Fruit fly (Drosophila melanogaster): ENCODE measurements around the gene sdk.
"Not testable (repeated sequence)": the region's sequence is repeated elsewhere in the genome, so short reads cannot be mapped to it uniquely, and the experiment has no call there.

Gene sdk

DNA sequence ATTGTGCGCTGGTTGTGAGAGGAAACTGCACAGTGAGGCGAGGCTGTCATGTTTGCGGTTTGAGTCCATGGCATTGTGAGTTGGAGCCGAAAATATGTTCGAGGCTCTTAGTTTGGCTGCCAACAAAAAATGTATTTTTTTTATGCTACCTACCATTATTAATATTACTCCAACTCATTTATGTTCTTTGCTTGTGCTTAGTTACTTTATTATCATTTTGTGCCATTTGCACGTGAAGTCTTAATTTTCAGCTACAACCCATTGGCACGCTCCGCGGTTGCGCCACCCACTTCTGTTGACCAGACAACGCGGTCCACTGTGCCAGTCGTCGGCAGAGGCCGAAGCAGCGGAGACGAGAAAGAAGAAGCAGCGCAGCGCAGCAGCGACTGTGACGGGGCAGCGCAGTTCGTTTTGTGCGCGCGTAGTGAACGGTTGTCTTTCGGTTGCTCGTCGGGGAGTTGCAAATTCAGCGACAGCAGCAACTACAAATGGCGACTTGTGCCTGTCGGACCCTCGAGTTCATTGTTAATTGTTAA lies at the start of gene sdk:
Gene sdk (plus strand): TSS at position 398 of the 536 bp plus-strand sequence.
- TF ChIP-seq CG5204 (GFP tag; optimal IDR thresholded peaks at IDR 0.05) (peak; percentile 73), toe (GFP tag; optimal IDR thresholded peaks at IDR 0.05) (peak; percentile 61), CG14711 (tag; optimal IDR thresholded peaks at IDR 0.05) (peak; percentile 56), cnc (optimal IDR thresholded peaks at IDR 0.05) (no peak), Mnt (GFP tag; optimal IDR thresholded peaks at IDR 0.05) (peak; percentile 78), CG11617 (GFP tag; optimal IDR thresholded peaks at IDR 0.05) (peak; percentile 82), Crg-1 (GFP tag; optimal IDR thresholded peaks at IDR 0.05) (peak; percentile 71), ovo (GFP tag; optimal IDR thresholded peaks at IDR 0.05) (peak; percentile 62), kay (GFP tag; ENCODE audit: borderline replicate concordance) (no peak), CG12768 (GFP tag; optimal IDR thresholded peaks at IDR 0.05) (peak; percentile 65), CG33017 (tag; optimal IDR thresholded peaks at IDR 0.05) (peak; percentile 38), CG7101 (tag; optimal IDR thresholded peaks at IDR 0.05) (peak; percentile 77), CG7045 (GFP tag; optimal IDR thresholded peaks at IDR 0.05) (peak; percentile 67), Hr96 (GFP tag; optimal IDR thresholded peaks at IDR 0.05) (peak; percentile 95), pad (GFP tag; optimal IDR thresholded peaks at IDR 0.05) (peak; percentile 75), bab1 (GFP tag; optimal IDR thresholded peaks at IDR 0.05) (peak; percentile 88), Clk (GFP tag; optimal IDR thresholded peaks at IDR 0.05) (peak; percentile 53), tj (GFP tag; optimal IDR thresholded peaks at IDR 0.05) (peak; percentile 59), cic (GFP tag; optimal IDR thresholded peaks at IDR 0.05) (no peak), CG1620 (GFP tag; optimal IDR thresholded peaks at IDR 0.05) (peak; percentile 71)

DNA sequence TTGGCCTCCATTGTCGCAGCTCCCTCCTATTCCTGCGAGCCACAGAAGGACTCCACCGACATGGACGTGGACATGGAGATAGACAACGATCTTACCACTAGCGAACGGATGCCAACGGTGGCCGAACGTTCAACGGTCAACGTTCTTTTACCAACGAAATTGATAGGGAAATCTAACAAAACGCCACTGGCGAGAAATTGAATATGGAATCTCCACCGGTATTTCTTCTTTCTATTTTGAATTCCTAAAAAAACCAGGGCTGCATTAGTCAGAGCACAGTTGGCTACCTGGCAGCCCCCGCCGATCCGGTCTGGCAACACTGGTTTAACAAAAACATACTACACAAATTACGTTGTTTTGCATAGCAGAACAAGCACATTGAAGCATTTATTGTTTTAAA lies 42.2 kb upstream of the sdk start, which contains the start of gene CG13367:
Gene CG13367 (plus strand): TSS at position 301 of the 400 bp plus-strand sequence.
- not testable (repeated sequence) for TF ChIP-seq ovo, CG11617, Clk (GFP tag; optimal IDR thresholded peaks at IDR 0.05)

DNA sequence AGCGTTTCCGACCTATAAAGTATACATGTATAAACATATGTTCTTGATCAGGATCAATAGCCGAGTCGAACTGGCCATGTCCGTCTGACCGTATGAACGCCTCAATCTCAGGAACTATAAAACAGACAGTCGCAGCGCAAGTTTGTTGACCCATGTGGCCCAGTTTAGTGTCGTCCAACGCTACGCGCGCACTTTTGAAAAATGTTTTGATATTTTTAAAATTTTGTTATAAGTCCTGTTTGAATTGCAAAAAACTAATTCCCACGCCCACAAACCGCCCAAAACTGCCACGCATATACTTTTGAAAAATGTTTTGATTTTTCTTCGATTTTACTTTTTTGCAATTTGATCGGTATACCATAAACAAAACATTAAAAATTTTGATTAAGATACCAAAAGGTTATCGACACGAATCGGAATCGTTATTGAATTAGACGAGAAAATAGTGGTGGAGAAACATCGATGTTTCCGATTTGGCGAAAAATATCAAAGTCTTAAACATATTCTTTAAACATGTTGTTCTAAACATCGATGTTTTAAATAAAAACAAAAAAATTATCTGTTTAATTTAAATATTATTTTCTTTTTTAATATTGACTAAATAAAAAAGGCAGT lies 40.1 kb upstream of the sdk start:
- no peak for TF ChIP-seq cic (GFP tag; optimal IDR thresholded peaks at IDR 0.05)
- peak; percentile 14 for TF ChIP-seq bab1 (GFP tag; optimal IDR thresholded peaks at IDR 0.05)

DNA sequence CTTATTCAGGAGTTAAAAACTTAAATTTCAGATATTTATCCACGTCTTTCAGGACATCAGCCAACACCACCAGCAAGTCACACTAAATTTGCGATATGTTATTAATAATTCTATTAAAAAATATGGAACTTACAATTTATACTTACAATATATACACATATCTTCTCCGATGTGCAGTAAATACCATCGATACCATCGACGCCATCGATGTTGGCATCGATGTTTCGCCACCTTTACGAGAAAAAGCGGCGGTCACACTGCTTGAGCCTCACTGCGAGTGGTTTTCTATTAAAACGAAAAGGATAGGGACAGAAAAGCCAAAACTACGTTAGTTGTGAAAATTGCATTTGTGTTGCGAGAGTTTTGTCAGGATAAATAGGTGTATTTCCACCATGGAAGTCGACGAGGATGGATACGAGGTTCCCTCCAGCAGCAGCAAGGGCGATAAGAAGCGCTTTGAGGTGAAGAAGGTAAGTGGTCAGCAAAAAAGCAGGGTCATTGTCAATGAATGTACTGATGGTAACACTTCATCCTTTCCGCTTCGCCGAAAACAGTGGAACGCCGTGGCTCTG lies 39.5 kb upstream of the sdk start, which contains the start of gene Roc1a:
Gene Roc1a (plus strand): TSS at position 249 of the 572 bp plus-strand sequence.
- TF ChIP-seq CG14711 (tag; optimal IDR thresholded peaks at IDR 0.05) (no peak), cic (GFP tag; optimal IDR thresholded peaks at IDR 0.05) (no peak), CG5204 (GFP tag; optimal IDR thresholded peaks at IDR 0.05) (no peak), bab1 (GFP tag; optimal IDR thresholded peaks at IDR 0.05) (peak; percentile 34), cnc (optimal IDR thresholded peaks at IDR 0.05) (no peak), pad (GFP tag; optimal IDR thresholded peaks at IDR 0.05) (peak; percentile 14), CG11617 (GFP tag; optimal IDR thresholded peaks at IDR 0.05) (peak; percentile 20), ovo (GFP tag; optimal IDR thresholded peaks at IDR 0.05) (peak; percentile 12), Mnt (GFP tag; optimal IDR thresholded peaks at IDR 0.05) (peak; percentile 5), Hr96 (GFP tag; optimal IDR thresholded peaks at IDR 0.05) (no peak), CG7101 (tag; optimal IDR thresholded peaks at IDR 0.05) (peak; percentile 43), tj (GFP tag; optimal IDR thresholded peaks at IDR 0.05) (peak; percentile 53), toe (GFP tag; optimal IDR thresholded peaks at IDR 0.05) (no peak), Clk (GFP tag; optimal IDR thresholded peaks at IDR 0.05) (no peak), CG1620 (GFP tag; optimal IDR thresholded peaks at IDR 0.05) (peak; percentile 9), CG12768 (GFP tag; optimal IDR thresholded peaks at IDR 0.05) (no peak), kay (GFP tag; ENCODE audit: borderline replicate concordance) (no peak), CG7045 (GFP tag; optimal IDR thresholded peaks at IDR 0.05) (no peak), CG33017 (tag; optimal IDR thresholded peaks at IDR 0.05) (no peak), Crg-1 (GFP tag; optimal IDR thresholded peaks at IDR 0.05) (no peak)

DNA sequence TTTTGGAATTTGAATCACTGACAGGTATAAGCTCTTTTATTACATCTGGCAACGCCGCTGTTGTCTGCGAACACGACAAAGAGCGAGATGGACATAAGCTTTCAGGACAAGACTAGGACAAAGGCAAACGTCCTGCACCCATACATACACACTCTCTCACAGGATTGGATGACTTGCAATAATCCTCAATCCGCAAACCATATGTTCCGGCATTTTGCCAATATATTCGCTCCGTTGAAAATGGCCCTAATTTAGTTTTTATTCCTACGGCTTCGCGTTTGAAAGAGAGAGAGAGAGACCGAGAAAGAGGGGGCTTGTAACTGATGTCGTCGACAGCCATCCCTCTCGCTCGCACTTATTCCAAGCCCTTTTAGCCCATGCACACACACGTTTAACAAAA lies 32.4 kb upstream of the sdk start:
- no peak for TF ChIP-seq CG5204 (GFP tag; optimal IDR thresholded peaks at IDR 0.05)
- TF ChIP-seq pad (GFP tag; optimal IDR thresholded peaks at IDR 0.05), result peak; percentile 53
- TF ChIP-seq bab1 (GFP tag; optimal IDR thresholded peaks at IDR 0.05), result no peak
- TF ChIP-seq Mnt (GFP tag; optimal IDR thresholded peaks at IDR 0.05), result peak; percentile 81
- peak; percentile 43 for TF ChIP-seq CG14711 (tag; optimal IDR thresholded peaks at IDR 0.05)
- TF ChIP-seq Clk (GFP tag; optimal IDR thresholded peaks at IDR 0.05), result no peak
- TF ChIP-seq CG33017 (tag; optimal IDR thresholded peaks at IDR 0.05), result no peak
- no peak for TF ChIP-seq CG11617 (GFP tag; optimal IDR thresholded peaks at IDR 0.05)
- no peak for TF ChIP-seq ovo (GFP tag; optimal IDR thresholded peaks at IDR 0.05)

DNA sequence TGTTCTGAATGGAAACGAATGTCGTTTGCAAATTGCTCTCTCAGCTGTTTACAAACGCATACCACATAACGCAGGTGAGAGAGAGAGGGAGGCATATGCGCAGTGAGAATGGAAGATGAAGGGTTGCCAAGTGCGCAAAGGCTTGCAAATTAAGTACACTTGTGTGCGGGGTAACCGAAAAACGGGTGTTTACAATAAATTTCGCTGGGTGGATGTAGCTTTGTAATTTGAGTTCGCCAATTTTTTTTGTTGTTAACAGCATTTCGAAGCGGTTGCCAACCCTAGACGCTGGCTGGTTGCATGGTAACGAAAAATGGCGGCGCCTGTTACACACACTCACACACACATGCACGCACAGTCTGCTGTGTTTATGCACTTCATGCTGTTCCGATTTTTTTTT lies 31.7 kb upstream of the sdk start:
- TF ChIP-seq CG7101 (tag; optimal IDR thresholded peaks at IDR 0.05), result peak; percentile 97
- TF ChIP-seq CG7045 (GFP tag; optimal IDR thresholded peaks at IDR 0.05), result peak; percentile 88
- TF ChIP-seq tj (GFP tag; optimal IDR thresholded peaks at IDR 0.05), result peak; percentile 94
- TF ChIP-seq CG1620 (GFP tag; optimal IDR thresholded peaks at IDR 0.05), result peak; percentile 97
- peak; percentile 87 for TF ChIP-seq pad (GFP tag; optimal IDR thresholded peaks at IDR 0.05)
- TF ChIP-seq Clk (GFP tag; optimal IDR thresholded peaks at IDR 0.05), result peak; percentile 89
- peak in 1 of 2 experiments; percentile 10 for TF ChIP-seq cnc (optimal IDR thresholded peaks at IDR 0.05)
- peak; percentile 85 for TF ChIP-seq CG5204 (GFP tag; optimal IDR thresholded peaks at IDR 0.05)
- peak; percentile 93 for TF ChIP-seq CG11617 (GFP tag; optimal IDR thresholded peaks at IDR 0.05)
- TF ChIP-seq bab1 (GFP tag; optimal IDR thresholded peaks at IDR 0.05), result peak; percentile 98
- peak; percentile 86 for TF ChIP-seq toe (GFP tag; optimal IDR thresholded peaks at IDR 0.05)
- TF ChIP-seq kay (GFP tag; ENCODE audit: borderline replicate concordance), result no peak
- peak; percentile 92 for TF ChIP-seq Mnt (GFP tag; optimal IDR thresholded peaks at IDR 0.05)
- TF ChIP-seq ovo (GFP tag; optimal IDR thresholded peaks at IDR 0.05), result peak; percentile 94
- TF ChIP-seq Crg-1 (GFP tag; optimal IDR thresholded peaks at IDR 0.05), result peak; percentile 95
- TF ChIP-seq Hr96 (GFP tag; optimal IDR thresholded peaks at IDR 0.05), result no peak
- peak; percentile 86 for TF ChIP-seq cic (GFP tag; optimal IDR thresholded peaks at IDR 0.05)
- peak; percentile 89 for TF ChIP-seq CG33017 (tag; optimal IDR thresholded peaks at IDR 0.05)
- peak; percentile 100 for TF ChIP-seq CG14711 (tag; optimal IDR thresholded peaks at IDR 0.05)
- peak; percentile 94 for TF ChIP-seq CG12768 (GFP tag; optimal IDR thresholded peaks at IDR 0.05)

All from whole organism, adult.